Worm (Caenorhabditis elegans) whole organism, L1 larva: Measurements from ENCODE around the gene C14F11.7.

ENCODE experiments used
- ama-1 ChIP-seq: fragments of 150-350 bp; optimal IDR thresholded peaks from 2 replicates; lab custom pipeline; 2014
- ceh-88 ChIP-seq: fragments of 200-800 bp; sonication (Bioruptor generic); IDR thresholded peaks from 2 replicates; pipeline ENCODE4 v1.3.6; 2022; ENCODE audit warnings: missing genetic modification characterization, missing compliant biosample characterization
- efl-1 ChIP-seq, 4 experiments: fragments of 150-350 bp; optimal IDR thresholded peaks in 3 of 4; peaks in 1 of 4; 1 replicate in 1 of 4; 2 replicates in 3 of 4; lab custom pipeline; 2014; ENCODE audit warnings: missing biosample characterization in 2 of 4, missing genetic modification characterization in 2 of 4, missing genetic modification reagents in 2 of 4
- lir-3 ChIP-seq: sonication (generic microtip); optimal IDR thresholded peaks from 2 replicates; lab custom pipeline; 2016; ENCODE audit warnings: mild to moderate bottlenecking, missing genetic modification characterization, moderate library complexity, missing compliant biosample characterization; ENCODE audit not compliant: poor library complexity
- lsy-2 ChIP-seq, 2 experiments: fragments of 150-350 bp; optimal IDR thresholded peaks; 2 replicates each; lab custom pipeline; 2014; ENCODE audit warnings: missing biosample characterization in 2 of 2, missing genetic modification characterization in 2 of 2
- mef-2 ChIP-seq: fragments of 150-350 bp; optimal IDR thresholded peaks from 2 replicates; lab custom pipeline; 2014; ENCODE audit warnings: missing biosample characterization, missing genetic modification characterization
- nhr-12 ChIP-seq: sonication (generic microtip); optimal IDR thresholded peaks from 2 replicates; lab custom pipeline; 2017; ENCODE audit warnings: missing biosample characterization, missing genetic modification characterization
- rnt-1 ChIP-seq: sonication (generic microtip); optimal IDR thresholded peaks from 2 replicates; lab custom pipeline; 2016; ENCODE audit warnings: mild to moderate bottlenecking, missing genetic modification characterization, moderate library complexity, missing compliant biosample characterization
- snpc-4 ChIP-seq: fragments of 150-350 bp; optimal IDR thresholded peaks from 2 replicates; lab custom pipeline; 2014; ENCODE audit warnings: missing biosample characterization, missing genetic modification characterization
- unc-86 ChIP-seq: sonication (generic microtip); optimal IDR thresholded peaks from 2 replicates; lab custom pipeline; 2016; ENCODE audit warnings: missing genetic modification characterization, missing compliant biosample characterization
- zag-1 ChIP-seq: fragments of 150-350 bp; optimal IDR thresholded peaks from 2 replicates; lab custom pipeline; 2014; ENCODE audit warnings: missing biosample characterization, missing genetic modification characterization

ce11 chrX:6202809-6203208, 5.6 kb downstream of the C14F11.7 start:
- TF ChIP-seq lir-3 (no peak), unc-86 (no peak), rnt-1 (tag; lab: Kevin White, UChicago) (peak; percentile 56), snpc-4 (tag; lab: Kevin White, UChicago) (no peak), lsy-2 (tag; optimal IDR thresholded peaks at IDR 0.05; lab: Kevin White, UChicago) (peak in 1 of 2 experiments; percentile 29), efl-1 (optimal IDR thresholded peaks at IDR 0.05; lab: Kevin White, UChicago) (no peak), efl-1 (GFP tag; optimal IDR thresholded peaks at IDR 0.05 in 1 of 2; lab: Kevin White, UChicago) (no peak), ama-1 (lab: Kevin White, UChicago) (no peak), mef-2 (tag; lab: Kevin White, UChicago) (no peak), ceh-88 (GFP tag; lab: Robert Waterston, UW) (no peak), nhr-12 (tag; lab: Kevin White, UChicago) (no peak), zag-1 (no peak)
